Worm (Caenorhabditis elegans) whole organism, L4 larva: Measurements from ENCODE around the gene clec-41.
A peak's percentile ranks its signal among the peaks of the same experiment; 100 is the strongest.

Source experiments
- F10B5.3 ChIP-seq: sonication (generic microtip); optimal IDR thresholded peaks from 2 replicates; lab custom pipeline; 2016; ENCODE audit warnings: mild to moderate bottlenecking, missing genetic modification characterization, missing compliant biosample characterization
- F26F4.8 ChIP-seq: fragments of 200-800 bp; sonication (Bioruptor generic); conservative IDR thresholded peaks from 2 replicates; pipeline ENCODE4 v1.3.6; 2022; ENCODE audit warnings: missing genetic modification characterization, missing compliant biosample characterization
- F37D6.2 ChIP-seq: sonication (generic microtip); optimal IDR thresholded peaks from 2 replicates; lab custom pipeline; 2016; ENCODE audit warnings: mild to moderate bottlenecking, missing genetic modification characterization, missing compliant biosample characterization
- T26A8.4 ChIP-seq: fragments of 200-800 bp; sonication (Bioruptor generic); IDR thresholded peaks from 2 replicates; pipeline ENCODE4 v1.3.6; 2022; ENCODE audit warnings: missing genetic modification characterization, missing compliant biosample characterization
- Y48G9A.11 ChIP-seq: fragments of 200-800 bp; sonication (Bioruptor generic); IDR thresholded peaks from 2 replicates; pipeline ENCODE4 v1.3.6; 2022; ENCODE audit warnings: missing genetic modification reagents, missing genetic modification characterization, missing compliant biosample characterization
- Y75B8A.6 ChIP-seq: fragments of 200-800 bp; sonication (Bioruptor generic); IDR thresholded peaks from 2 replicates; pipeline ENCODE4 v1.3.6; 2022; ENCODE audit warnings: missing genetic modification reagents, missing genetic modification characterization, missing compliant biosample characterization
- ZK337.2 ChIP-seq: fragments of 200-800 bp; sonication (Bioruptor generic); IDR thresholded peaks from 2 replicates; pipeline ENCODE4 v1.3.6; 2022; ENCODE audit warnings: missing genetic modification reagents, missing genetic modification characterization, missing compliant biosample characterization
- aha-1 ChIP-seq: fragments of 150-350 bp; peaks from one replicate; lab custom pipeline; 2014; ENCODE audit warnings: missing biosample characterization, missing genetic modification characterization
- ama-1 ChIP-seq: fragments of 150-350 bp; optimal IDR thresholded peaks from 2 replicates; lab custom pipeline; 2014; ENCODE audit warnings: inconsistent platforms, mixed read lengths
- arid-1 ChIP-seq: fragments of 200-800 bp; sonication (Bioruptor generic); conservative IDR thresholded peaks from 2 replicates; pipeline ENCODE4 v1.3.6; 2022; ENCODE audit warnings: missing genetic modification reagents, missing genetic modification characterization, missing compliant biosample characterization
- attf-4 ChIP-seq: sonication (generic microtip); optimal IDR thresholded peaks from 3 replicates; lab custom pipeline; 2017; ENCODE audit warnings: missing biosample characterization, missing genetic modification characterization
- ceh-20 ChIP-seq: fragments of 200-800 bp; sonication (Bioruptor generic); IDR thresholded peaks from 2 replicates; pipeline ENCODE4 v1.3.6; 2022; ENCODE audit warnings: missing genetic modification reagents, missing genetic modification characterization, missing compliant biosample characterization
- ceh-32 ChIP-seq: sonication (generic microtip); optimal IDR thresholded peaks from 2 replicates; lab custom pipeline; 2016; ENCODE audit warnings: mild to moderate bottlenecking, missing genetic modification characterization, missing compliant biosample characterization; ENCODE audit not compliant: poor library complexity
- ceh-44 ChIP-seq: fragments of 200-800 bp; sonication (Bioruptor generic); IDR thresholded peaks from 2 replicates; pipeline ENCODE4 v1.3.6; 2022; ENCODE audit warnings: missing genetic modification reagents, missing genetic modification characterization, missing compliant biosample characterization
- ceh-82 ChIP-seq: sonication (generic microtip); optimal IDR thresholded peaks from 2 replicates; lab custom pipeline; 2017; ENCODE audit warnings: missing biosample characterization, missing genetic modification characterization
- ces-1 ChIP-seq: fragments of 150-350 bp; sonication (generic microtip); optimal IDR thresholded peaks from 4 replicates; lab custom pipeline; 2014; ENCODE audit warnings: missing biosample characterization, missing genetic modification reagents, missing genetic modification characterization
- ctbp-1 ChIP-seq: fragments of 200-800 bp; sonication (Bioruptor generic); IDR thresholded peaks from 2 replicates; pipeline ENCODE4 v1.3.6; 2022; ENCODE audit warnings: missing genetic modification reagents, missing genetic modification characterization, missing compliant biosample characterization
- daf-12 ChIP-seq: fragments of 150-350 bp; optimal IDR thresholded peaks from 2 replicates; lab custom pipeline; 2014; ENCODE audit warnings: missing biosample characterization, missing genetic modification reagents, missing genetic modification characterization
- daf-19 ChIP-seq: fragments of 200-800 bp; sonication (Bioruptor generic); conservative IDR thresholded peaks from 2 replicates; pipeline ENCODE4 v1.3.6; 2022; ENCODE audit warnings: missing genetic modification characterization, missing compliant biosample characterization
- dmd-8 ChIP-seq: fragments of 200-800 bp; sonication (Bioruptor generic); IDR thresholded peaks from 2 replicates; pipeline ENCODE4 v1.3.6; 2022; ENCODE audit warnings: missing genetic modification characterization, missing compliant biosample characterization
- dmd-9 ChIP-seq: fragments of 200-800 bp; sonication (Bioruptor generic); IDR thresholded peaks from 2 replicates; pipeline ENCODE4 v1.3.6; 2022; ENCODE audit warnings: missing genetic modification reagents, missing genetic modification characterization, missing compliant biosample characterization
- dpl-1 ChIP-seq: fragments of 150-350 bp; optimal IDR thresholded peaks from 2 replicates; lab custom pipeline; 2014; ENCODE audit warnings: missing biosample characterization, missing genetic modification reagents, missing genetic modification characterization
- duxl-1 ChIP-seq: sonication (generic microtip); optimal IDR thresholded peaks from 2 replicates; lab custom pipeline; 2016; ENCODE audit warnings: mild to moderate bottlenecking, missing genetic modification characterization, moderate library complexity, missing compliant biosample characterization; ENCODE audit not compliant: poor library complexity
- dve-1 ChIP-seq: sonication (generic microtip); optimal IDR thresholded peaks from 2 replicates; lab custom pipeline; 2017; ENCODE audit warnings: antibody characterized with exemption, mild to moderate bottlenecking, missing genetic modification characterization, missing compliant biosample characterization; ENCODE audit not compliant: insufficient read depth
- fkh-10 ChIP-seq: fragments of 150-350 bp; optimal IDR thresholded peaks from 2 replicates; lab custom pipeline; 2014; ENCODE audit warnings: missing biosample characterization, missing genetic modification reagents, missing genetic modification characterization
- gei-8 ChIP-seq: fragments of 200-800 bp; sonication (Bioruptor generic); optimal IDR thresholded peaks from 2 replicates; lab custom pipeline; 2018; ENCODE audit warnings: mild to moderate bottlenecking, missing genetic modification characterization, missing compliant biosample characterization
- hif-1 ChIP-seq, 2 experiments: sonication (generic microtip); optimal IDR thresholded peaks; 2 replicates each; lab custom pipeline; 2016 to 2017; ENCODE audit warnings: missing compliant biosample characterization in 2 of 2, missing genetic modification characterization in 2 of 2, missing genetic modification reagents in 2 of 2, missing genotype in 2 of 2, mild to moderate bottlenecking in 1 of 2
- hlh-11 ChIP-seq: fragments of 200-800 bp; sonication (Bioruptor generic); optimal IDR thresholded peaks from 2 replicates; lab custom pipeline; 2018; ENCODE audit warnings: mild to moderate bottlenecking, missing genetic modification characterization, missing compliant biosample characterization
- hmg-1.1 ChIP-seq: fragments of 200-800 bp; sonication (Bioruptor generic); IDR thresholded peaks from 2 replicates; pipeline ENCODE4 v1.3.6; 2022; ENCODE audit warnings: missing genetic modification reagents, missing genetic modification characterization, missing compliant biosample characterization
- jun-1 ChIP-seq: fragments of 150-350 bp; optimal IDR thresholded peaks from 2 replicates; lab custom pipeline; 2014; ENCODE audit warnings: missing biosample characterization, missing genetic modification reagents, missing genetic modification characterization
- lim-7 ChIP-seq: fragments of 200-800 bp; sonication (Bioruptor generic); IDR thresholded peaks from 2 replicates; pipeline ENCODE4 v1.3.6; 2022; ENCODE audit warnings: missing genetic modification characterization, missing compliant biosample characterization
- lin-1 ChIP-seq: fragments of 200-800 bp; sonication (Bioruptor generic); IDR thresholded peaks from 2 replicates; pipeline ENCODE4 v1.3.6; 2022; ENCODE audit warnings: missing genetic modification reagents, missing genetic modification characterization, missing compliant biosample characterization
- lin-13 ChIP-seq: fragments of 150-350 bp; optimal IDR thresholded peaks from 2 replicates; lab custom pipeline; 2014; ENCODE audit warnings: missing biosample characterization, missing genetic modification reagents, missing genetic modification characterization
- lin-15B ChIP-seq: fragments of 150-350 bp; sonication (generic microtip); optimal IDR thresholded peaks from 3 replicates; lab custom pipeline; 2014; ENCODE audit warnings: missing biosample characterization, missing genetic modification characterization
- lin-39 ChIP-seq: fragments of 150-350 bp; optimal IDR thresholded peaks from 2 replicates; lab custom pipeline; 2014; ENCODE audit warnings: missing biosample characterization, missing genetic modification reagents, missing genetic modification characterization
- lsy-2 ChIP-seq, 2 experiments: fragments of 150-350 bp in 1 of 2; sonication (generic microtip) in 1 of 2; optimal IDR thresholded peaks; 2 replicates each; lab custom pipeline; 2014 to 2017; ENCODE audit warnings: missing biosample characterization in 2 of 2, missing genetic modification characterization in 2 of 2
- madf-9 ChIP-seq: fragments of 200-800 bp; sonication (Bioruptor generic); conservative IDR thresholded peaks from 2 replicates; pipeline ENCODE4 v1.3.6; 2022; ENCODE audit warnings: missing genetic modification reagents, missing genetic modification characterization, missing compliant biosample characterization
- mdl-1 ChIP-seq, 2 experiments: fragments of 150-350 bp in 1 of 2; sonication (generic microtip) in 1 of 2; optimal IDR thresholded peaks; 2 replicates each; lab custom pipeline; 2014 to 2017; ENCODE audit warnings: missing biosample characterization in 2 of 2, missing genetic modification characterization in 2 of 2
- mdt-29 ChIP-seq: fragments of 200-800 bp; sonication (Bioruptor generic); IDR thresholded peaks from 2 replicates; pipeline ENCODE4 v1.3.6; 2022; ENCODE audit warnings: missing genetic modification reagents, missing genetic modification characterization, missing compliant biosample characterization
- mep-1 ChIP-seq: fragments of 150-350 bp; sonication (generic microtip); optimal IDR thresholded peaks from 3 replicates; lab custom pipeline; 2014; ENCODE audit warnings: missing biosample characterization, missing genetic modification characterization
- mxl-2 ChIP-seq: fragments of 200-800 bp; sonication (Bioruptor generic); conservative IDR thresholded peaks from 2 replicates; pipeline ENCODE4 v1.3.6; 2022; ENCODE audit warnings: missing genetic modification reagents, missing genetic modification characterization, missing compliant biosample characterization
- nhr-25 ChIP-seq: sonication (generic microtip); optimal IDR thresholded peaks from 2 replicates; lab custom pipeline; 2017; ENCODE audit warnings: missing genetic modification characterization, mild to moderate bottlenecking, missing compliant biosample characterization, antibody characterized with exemption, moderate library complexity, borderline replicate concordance; ENCODE audit not compliant: insufficient read depth
- nhr-28 ChIP-seq: fragments of 150-350 bp; optimal IDR thresholded peaks from 2 replicates; lab custom pipeline; 2014; ENCODE audit warnings: missing biosample characterization, missing genetic modification characterization
- nhr-42 ChIP-seq: fragments of 200-800 bp; sonication (Bioruptor generic); IDR thresholded peaks from 2 replicates; pipeline ENCODE4 v1.3.6; 2022; ENCODE audit warnings: missing genetic modification characterization, missing compliant biosample characterization
- nhr-48 ChIP-seq: sonication (generic microtip); optimal IDR thresholded peaks from 2 replicates; lab custom pipeline; 2016; ENCODE audit warnings: mild to moderate bottlenecking, missing genetic modification characterization, missing compliant biosample characterization
- nhr-77 ChIP-seq: fragments of 150-350 bp; optimal IDR thresholded peaks from 2 replicates; lab custom pipeline; 2014; ENCODE audit warnings: missing biosample characterization, missing genetic modification characterization
- pqm-1 ChIP-seq: sonication (generic microtip); optimal IDR thresholded peaks from 2 replicates; lab custom pipeline; 2017; ENCODE audit warnings: missing biosample characterization, missing genetic modification characterization
- skn-1 ChIP-seq: fragments of 150-350 bp; optimal IDR thresholded peaks from 2 replicates; lab custom pipeline; 2014; ENCODE audit warnings: missing biosample characterization, missing genetic modification characterization
- tra-1 ChIP-seq: fragments of 200-800 bp; sonication (Bioruptor generic); IDR thresholded peaks from 2 replicates; pipeline ENCODE4 v1.3.6; 2022; ENCODE audit warnings: missing genetic modification reagents, missing genetic modification characterization, missing compliant biosample characterization
- zag-1 ChIP-seq: fragments of 150-350 bp; optimal IDR thresholded peaks from 2 replicates; lab custom pipeline; 2014; ENCODE audit warnings: missing biosample characterization, missing genetic modification characterization
- zfp-3 ChIP-seq: fragments of 200-800 bp; sonication (Bioruptor generic); conservative IDR thresholded peaks from 2 replicates; pipeline ENCODE4 v1.3.6; 2022; ENCODE audit warnings: missing genetic modification reagents, missing genetic modification characterization, missing compliant biosample characterization
- ztf-7 ChIP-seq: fragments of 150-350 bp; optimal IDR thresholded peaks from 2 replicates; lab custom pipeline; 2014; ENCODE audit warnings: missing biosample characterization, missing genetic modification characterization

Gene clec-41

DNA sequence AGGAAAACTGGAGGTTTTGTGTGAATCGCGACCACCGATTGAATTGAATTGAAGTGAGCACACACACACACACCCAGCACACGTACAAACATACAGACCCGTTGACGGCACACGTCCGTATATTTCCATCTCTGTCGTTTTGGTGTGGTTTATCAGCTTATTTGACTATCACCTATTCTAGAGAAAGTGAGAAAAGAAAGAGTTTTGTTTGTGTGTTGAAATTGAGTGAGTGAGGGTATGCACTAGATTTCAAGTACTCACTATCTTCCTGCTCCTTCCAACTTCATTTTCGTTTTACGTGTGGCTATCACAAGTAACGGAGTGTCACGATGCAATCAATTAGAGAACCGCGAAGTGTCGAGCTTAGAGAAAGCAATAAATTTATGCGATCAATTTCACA lies 25.9 kb upstream of the clec-41 start (continued):
- TF ChIP-seq ztf-7 (tag; lab: Kevin White, UChicago) = no peak
- no peak for TF ChIP-seq F26F4.8 (GFP tag; lab: Robert Waterston, UW)
- TF ChIP-seq ceh-82 (tag; lab: Kevin White, UChicago) = no peak
- TF ChIP-seq aha-1 (tag; lab: Kevin White, UChicago) = peak; percentile 79
- TF ChIP-seq dpl-1 = no peak
- no peak for TF ChIP-seq lin-39 (tag; lab: Kevin White, UChicago)
- no peak for TF ChIP-seq lin-13 (GFP tag; lab: Kevin White, UChicago)
- no peak for TF ChIP-seq lim-7
- TF ChIP-seq nhr-77 = peak; percentile 21
- no peak for TF ChIP-seq dmd-8 (GFP tag; lab: Robert Waterston, UW)
- no peak for TF ChIP-seq F10B5.3 (tag; lab: Kevin White, UChicago)
- TF ChIP-seq hif-1 (tag; optimal IDR thresholded peaks at IDR 0.05; lab: Kevin White, UChicago) = no peak
- TF ChIP-seq mdl-1 (tag; optimal IDR thresholded peaks at IDR 0.05; lab: Kevin White, UChicago) = no peak
- TF ChIP-seq ceh-32 = no peak
- no peak for TF ChIP-seq attf-4
- peak; percentile 39 for TF ChIP-seq mep-1
- no peak for TF ChIP-seq lin-15B (tag; lab: Kevin White, UChicago)
- no peak for TF ChIP-seq ceh-44
- peak; percentile 40; the same call in 1 of the 2 replicates for TF ChIP-seq hmg-1.1
- no peak for TF ChIP-seq zag-1 (tag; lab: Kevin White, UChicago)
- no peak for TF ChIP-seq jun-1 (tag; lab: Kevin White, UChicago)
- no peak for TF ChIP-seq zfp-3 (GFP tag; lab: Robert Waterston, UW)
- no peak for TF ChIP-seq daf-19
- TF ChIP-seq daf-12 (tag; lab: Kevin White, UChicago) = no peak
- TF ChIP-seq nhr-25 (tag; lab: Kevin White, UChicago) = no peak
- TF ChIP-seq ces-1 (GFP tag; lab: Kevin White, UChicago) = no peak
- TF ChIP-seq Y75B8A.6 (GFP tag; lab: Robert Waterston, UW) = no peak
- peak; percentile 76; the same call in 1 of the 2 replicates for TF ChIP-seq tra-1
- TF ChIP-seq ctbp-1 (GFP tag; lab: Robert Waterston, UW) = no peak
- no peak for TF ChIP-seq madf-9
- TF ChIP-seq F37D6.2 = no peak
- TF ChIP-seq Y48G9A.11 (GFP tag; lab: Robert Waterston, UW) = no peak
- no peak for TF ChIP-seq nhr-42 (GFP tag; lab: Robert Waterston, UW)
- TF ChIP-seq mxl-2 (GFP tag; lab: Robert Waterston, UW) = no peak
- no peak for TF ChIP-seq ama-1
- TF ChIP-seq nhr-48 (tag; lab: Kevin White, UChicago) = peak; percentile 48
- peak; percentile 86 for TF ChIP-seq hlh-11 (tag; lab: Kevin White, UChicago)
- TF ChIP-seq dve-1 (tag; lab: Kevin White, UChicago) = peak; percentile 79
- no peak for TF ChIP-seq ZK337.2 (GFP tag; lab: Robert Waterston, UW)
- 0 out of 2 replicates have a peak, but pooled peaks have one; percentile 17 for TF ChIP-seq arid-1
- TF ChIP-seq lin-1 (GFP tag; lab: Robert Waterston, UW) = no peak
- no peak for TF ChIP-seq duxl-1 (tag; lab: Kevin White, UChicago)
- no peak for TF ChIP-seq fkh-10 (GFP tag; lab: Kevin White, UChicago)
- peak; percentile 44; the same call in 1 of the 2 replicates for TF ChIP-seq T26A8.4 (GFP tag; lab: Robert Waterston, UW)
- peak; percentile 80 for TF ChIP-seq nhr-28
- TF ChIP-seq gei-8 (GFP tag; lab: Kevin White, UChicago) = no peak
- no peak for TF ChIP-seq lsy-2 (tag; optimal IDR thresholded peaks at IDR 0.05; lab: Kevin White, UChicago)
- TF ChIP-seq mdt-29 (GFP tag; lab: Robert Waterston, UW) = no peak
- TF ChIP-seq dmd-9 (GFP tag; lab: Robert Waterston, UW) = no peak
- TF ChIP-seq pqm-1 (tag; lab: Kevin White, UChicago) = peak; percentile 93
- TF ChIP-seq ceh-20 (GFP tag; lab: Robert Waterston, UW) = no peak
- TF ChIP-seq skn-1 (tag; lab: Kevin White, UChicago) = no peak
